Worm (Caenorhabditis elegans) whole organism, L1 larva: Measurements from ENCODE around the gene ttbk-3.

Experiments used
- C16A3.4 ChIP-seq: fragments of 150-350 bp; optimal IDR thresholded peaks from 2 replicates; lab custom pipeline; 2014; ENCODE audit warnings: missing biosample characterization, missing genetic modification characterization
- Y116A8C.19 ChIP-seq: sonication (generic microtip); optimal IDR thresholded peaks from 2 replicates; lab custom pipeline; 2016; ENCODE audit warnings: missing compliant biosample characterization, missing genetic modification characterization, borderline replicate concordance
- aha-1 ChIP-seq: fragments of 150-350 bp; optimal IDR thresholded peaks from 2 replicates; lab custom pipeline; 2014; ENCODE audit warnings: missing biosample characterization, missing genetic modification characterization
- ama-1 ChIP-seq: fragments of 150-350 bp; optimal IDR thresholded peaks from 2 replicates; lab custom pipeline; 2014
- ceh-63 ChIP-seq: fragments of 200-800 bp; sonication (Bioruptor generic); optimal IDR thresholded peaks from 2 replicates; lab custom pipeline; 2018; ENCODE audit warnings: mild to moderate bottlenecking, missing genetic modification characterization, missing compliant biosample characterization
- ces-1 ChIP-seq: fragments of 150-350 bp; optimal IDR thresholded peaks from 2 replicates; lab custom pipeline; 2014; ENCODE audit warnings: missing biosample characterization, missing genetic modification reagents, missing genetic modification characterization
- dsc-1 ChIP-seq: sonication (generic microtip); optimal IDR thresholded peaks from 2 replicates; lab custom pipeline; 2016; ENCODE audit warnings: mild to moderate bottlenecking, missing genetic modification characterization, missing compliant biosample characterization
- efl-1 ChIP-seq, 4 experiments: fragments of 150-350 bp; optimal IDR thresholded peaks in 3 of 4; peaks in 1 of 4; 1 replicate in 1 of 4; 2 replicates in 3 of 4; lab custom pipeline; 2014; ENCODE audit warnings: missing biosample characterization in 2 of 4, missing genetic modification characterization in 2 of 4, missing genetic modification reagents in 2 of 4
- efl-3 ChIP-seq: fragments of 200-800 bp; sonication (Bioruptor generic); optimal IDR thresholded peaks from 2 replicates; lab custom pipeline; 2018; ENCODE audit warnings: mild to moderate bottlenecking, missing genetic modification characterization, missing compliant biosample characterization
- elt-2 ChIP-seq: sonication (generic microtip); optimal IDR thresholded peaks from 2 replicates; lab custom pipeline; 2016; ENCODE audit warnings: missing genetic modification characterization, mild to moderate bottlenecking, inconsistent platforms, missing compliant biosample characterization, missing genetic modification reagents
- ets-5 ChIP-seq: fragments of 200-800 bp; sonication (Bioruptor generic); IDR thresholded peaks from 2 replicates; pipeline ENCODE4 v1.3.6; 2022; ENCODE audit warnings: missing genetic modification characterization, missing compliant biosample characterization
- fkh-10 ChIP-seq: sonication (generic microtip); optimal IDR thresholded peaks from 2 replicates; lab custom pipeline; 2017; ENCODE audit warnings: missing biosample characterization, missing genetic modification reagents, missing genetic modification characterization
- fkh-8 ChIP-seq: sonication (generic microtip); optimal IDR thresholded peaks from 2 replicates; lab custom pipeline; 2016; ENCODE audit warnings: mild to moderate bottlenecking, missing genetic modification characterization, missing compliant biosample characterization
- grh-1 ChIP-seq: fragments of 200-800 bp; sonication (Bioruptor generic); IDR thresholded peaks from 2 replicates; pipeline ENCODE4 v1.3.6; 2022; ENCODE audit warnings: missing genetic modification reagents, missing genetic modification characterization, missing compliant biosample characterization
- hlh-17 ChIP-seq: fragments of 200-800 bp; sonication (Bioruptor generic); optimal IDR thresholded peaks from 2 replicates; lab custom pipeline; 2018; ENCODE audit warnings: missing genetic modification characterization, mild to moderate bottlenecking, missing compliant biosample characterization, moderate library complexity, borderline replicate concordance
- hpl-2 ChIP-seq: fragments of 150-350 bp; optimal IDR thresholded peaks from 2 replicates; lab custom pipeline; 2014; ENCODE audit warnings: missing biosample characterization, missing genetic modification reagents, missing genetic modification characterization
- irx-1 ChIP-seq: sonication (generic microtip); optimal IDR thresholded peaks from 2 replicates; lab custom pipeline; 2016; ENCODE audit warnings: missing genetic modification characterization, missing compliant biosample characterization
- jun-1 ChIP-seq: fragments of 150-350 bp; optimal IDR thresholded peaks from 2 replicates; lab custom pipeline; 2014; ENCODE audit warnings: missing biosample characterization, missing genetic modification reagents, missing genetic modification characterization
- lin-13 ChIP-seq: fragments of 150-350 bp; optimal IDR thresholded peaks from 2 replicates; lab custom pipeline; 2014; ENCODE audit warnings: missing biosample characterization, missing genetic modification reagents, missing genetic modification characterization
- lin-15B ChIP-seq: fragments of 150-350 bp; sonication (generic microtip); optimal IDR thresholded peaks from 3 replicates; lab custom pipeline; 2014; ENCODE audit warnings: missing biosample characterization, missing genetic modification characterization
- lin-39 ChIP-seq: fragments of 150-350 bp; optimal IDR thresholded peaks from 2 replicates; lab custom pipeline; 2014; ENCODE audit warnings: missing biosample characterization, missing genetic modification reagents, missing genetic modification characterization
- mab-9 ChIP-seq: fragments of 200-800 bp; sonication (Bioruptor generic); IDR thresholded peaks from 2 replicates; pipeline ENCODE4 v1.3.6; 2022; ENCODE audit warnings: missing genetic modification reagents, missing genetic modification characterization, missing compliant biosample characterization
- nhr-11 ChIP-seq: fragments of 150-350 bp; optimal IDR thresholded peaks from 2 replicates; lab custom pipeline; 2014; ENCODE audit warnings: missing biosample characterization, missing genetic modification characterization
- nhr-12 ChIP-seq: sonication (generic microtip); optimal IDR thresholded peaks from 2 replicates; lab custom pipeline; 2017; ENCODE audit warnings: missing biosample characterization, missing genetic modification characterization
- nhr-19 ChIP-seq: fragments of 200-800 bp; sonication (Bioruptor generic); conservative IDR thresholded peaks from 2 replicates; pipeline ENCODE4 v1.3.6; 2022; ENCODE audit warnings: missing genetic modification characterization, missing compliant biosample characterization
- nhr-47 ChIP-seq: sonication (generic microtip); optimal IDR thresholded peaks from 2 replicates; lab custom pipeline; 2016; ENCODE audit warnings: mild to moderate bottlenecking, missing genetic modification characterization, moderate library complexity, missing compliant biosample characterization
- nhr-84 ChIP-seq: sonication (generic microtip); optimal IDR thresholded peaks from 2 replicates; lab custom pipeline; 2017; ENCODE audit warnings: missing biosample characterization, missing genetic modification characterization
- nhr-90 ChIP-seq: sonication (generic microtip); optimal IDR thresholded peaks from 2 replicates; lab custom pipeline; 2016; ENCODE audit warnings: mild to moderate bottlenecking, missing genetic modification characterization, missing compliant biosample characterization; ENCODE audit not compliant: poor library complexity
- pag-3 ChIP-seq: sonication (generic microtip); optimal IDR thresholded peaks from 2 replicates; lab custom pipeline; 2017; ENCODE audit warnings: missing genetic modification characterization, mild to moderate bottlenecking, missing compliant biosample characterization, antibody characterized with exemption, borderline replicate concordance; ENCODE audit not compliant: insufficient read depth
- pax-3 ChIP-seq: fragments of 200-800 bp; sonication (Bioruptor generic); optimal IDR thresholded peaks from 2 replicates; lab custom pipeline; 2018; ENCODE audit warnings: mild to moderate bottlenecking, missing genetic modification characterization, moderate library complexity, missing compliant biosample characterization
- pqm-1 ChIP-seq: sonication (generic microtip); optimal IDR thresholded peaks from 3 replicates; lab custom pipeline; 2017; ENCODE audit warnings: missing biosample characterization, missing genetic modification characterization
- sox-4 ChIP-seq: sonication (generic microtip); optimal IDR thresholded peaks from 2 replicates; lab custom pipeline; 2016; ENCODE audit warnings: missing genetic modification characterization, missing compliant biosample characterization
- sptf-1 ChIP-seq: fragments of 150-350 bp; optimal IDR thresholded peaks from 2 replicates; lab custom pipeline; 2014; ENCODE audit warnings: missing biosample characterization, missing genetic modification characterization
- swsn-7 ChIP-seq: sonication (generic microtip); optimal IDR thresholded peaks from 2 replicates; lab custom pipeline; 2016; ENCODE audit warnings: missing genetic modification characterization, missing compliant biosample characterization
- unc-130 ChIP-seq: fragments of 150-350 bp; optimal IDR thresholded peaks from 2 replicates; lab custom pipeline; 2017; ENCODE audit warnings: missing biosample characterization, missing genetic modification characterization, inconsistent platforms
- unc-62 ChIP-seq: fragments of 150-350 bp; optimal IDR thresholded peaks from 2 replicates; lab custom pipeline; 2014; ENCODE audit warnings: missing biosample characterization, missing genetic modification reagents, missing genetic modification characterization
- unc-86 ChIP-seq: sonication (generic microtip); optimal IDR thresholded peaks from 2 replicates; lab custom pipeline; 2016; ENCODE audit warnings: missing genetic modification characterization, missing compliant biosample characterization
- vab-15 ChIP-seq: sonication (generic microtip); optimal IDR thresholded peaks from 2 replicates; lab custom pipeline; 2017; ENCODE audit warnings: missing genotype, mild to moderate bottlenecking, missing genetic modification characterization, missing compliant biosample characterization
- xbp-1 ChIP-seq: sonication (generic microtip); optimal IDR thresholded peaks from 2 replicates; lab custom pipeline; 2016; ENCODE audit warnings: missing genetic modification characterization, missing compliant biosample characterization
- zag-1 ChIP-seq: fragments of 150-350 bp; optimal IDR thresholded peaks from 2 replicates; lab custom pipeline; 2014; ENCODE audit warnings: missing biosample characterization, missing genetic modification characterization
- zip-4 ChIP-seq: fragments of 200-800 bp; sonication (Bioruptor generic); optimal IDR thresholded peaks from 2 replicates; lab custom pipeline; 2018; ENCODE audit warnings: mild to moderate bottlenecking, missing genetic modification characterization, moderate library complexity, missing compliant biosample characterization
- ztf-11 ChIP-seq, 2 experiments: sonication (generic microtip); optimal IDR thresholded peaks; 2 replicates each; lab custom pipeline; 2016 to 2017; ENCODE audit warnings: missing genetic modification characterization in 2 of 2, missing biosample characterization in 1 of 2, missing compliant biosample characterization in 1 of 2
- ztf-4 ChIP-seq: fragments of 150-350 bp; optimal IDR thresholded peaks from 2 replicates; lab custom pipeline; 2014; ENCODE audit warnings: missing biosample characterization, missing genetic modification characterization

The ttbk-3 gene

DNA sequence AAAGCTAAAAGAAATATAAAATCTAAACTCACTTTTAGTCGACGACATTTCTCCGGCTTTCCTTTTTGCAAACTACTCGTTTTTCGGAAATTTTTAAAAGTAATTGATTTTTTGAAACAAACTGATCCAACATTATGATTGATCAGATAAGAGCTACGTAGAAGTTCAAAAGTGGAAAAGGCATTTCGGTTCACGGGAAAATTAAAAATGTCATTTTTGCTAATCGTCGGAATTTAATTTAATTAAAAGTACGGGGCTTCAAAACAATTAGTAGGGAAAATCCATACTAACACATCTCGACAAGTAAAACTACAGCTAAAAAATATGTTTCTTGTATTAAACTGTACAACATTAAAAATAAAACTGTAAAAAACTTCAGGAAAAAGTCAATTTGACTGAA lies 40.1 kb downstream of the ttbk-3 start, which contains the start of gene K07F5.8:
K07F5.8 (minus strand) TSS at position 101 of the 400 bp plus-strand sequence.
- TF ChIP-seq zag-1 (tag; lab: Kevin White, UChicago): no peak
- no peak for TF ChIP-seq irx-1 (tag; lab: Kevin White, UChicago)
- TF ChIP-seq unc-62 (GFP tag; lab: Kevin White, UChicago): no peak
- TF ChIP-seq swsn-7 (tag; lab: Kevin White, UChicago): no peak
- TF ChIP-seq ama-1 (lab: Kevin White, UChicago): no peak
- TF ChIP-seq pqm-1: no peak
- TF ChIP-seq nhr-90 (tag; lab: Kevin White, UChicago): no peak
- TF ChIP-seq Y116A8C.19 (tag; lab: Kevin White, UChicago): no peak
- no peak for TF ChIP-seq lin-13 (GFP tag; lab: Kevin White, UChicago)
- TF ChIP-seq xbp-1: no peak
- no peak for TF ChIP-seq fkh-10
- TF ChIP-seq mab-9 (GFP tag; lab: Robert Waterston, UW): no peak
- TF ChIP-seq nhr-12 (tag; lab: Kevin White, UChicago): no peak
- no peak for TF ChIP-seq ceh-63 (GFP tag; lab: Kevin White, UChicago)
- no peak for TF ChIP-seq grh-1 (GFP tag; lab: Robert Waterston, UW)
- TF ChIP-seq efl-3 (GFP tag; lab: Kevin White, UChicago): no peak
- TF ChIP-seq unc-86 (tag; lab: Kevin White, UChicago): no peak
- TF ChIP-seq C16A3.4 (tag; lab: Kevin White, UChicago): no peak

DNA sequence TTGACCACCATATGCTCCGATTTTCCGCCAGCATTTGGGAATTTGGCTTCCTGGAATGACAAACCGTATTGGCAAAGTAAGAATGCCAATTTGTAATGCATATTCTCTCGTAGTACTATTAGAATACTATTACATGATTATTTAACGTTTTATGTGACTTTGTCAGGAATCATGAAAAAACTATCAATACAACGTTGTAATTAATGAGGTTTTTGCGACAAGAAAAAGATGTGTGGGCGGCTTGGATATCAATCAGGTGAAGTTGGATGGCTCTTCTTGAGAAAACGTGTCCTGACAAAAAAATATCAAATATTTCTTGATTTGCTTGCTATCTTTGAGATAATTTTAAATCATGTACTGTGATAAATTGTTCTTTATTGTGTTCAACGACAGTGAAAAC lies 41.7 kb downstream of the ttbk-3 start, which contains the start of gene K07F5.7:
K07F5.7 (minus strand) TSS at position 101 of the 400 bp plus-strand sequence.
- TF ChIP-seq fkh-10 (no peak), elt-2 (tag; lab: Kevin White, UChicago) (no peak)

DNA sequence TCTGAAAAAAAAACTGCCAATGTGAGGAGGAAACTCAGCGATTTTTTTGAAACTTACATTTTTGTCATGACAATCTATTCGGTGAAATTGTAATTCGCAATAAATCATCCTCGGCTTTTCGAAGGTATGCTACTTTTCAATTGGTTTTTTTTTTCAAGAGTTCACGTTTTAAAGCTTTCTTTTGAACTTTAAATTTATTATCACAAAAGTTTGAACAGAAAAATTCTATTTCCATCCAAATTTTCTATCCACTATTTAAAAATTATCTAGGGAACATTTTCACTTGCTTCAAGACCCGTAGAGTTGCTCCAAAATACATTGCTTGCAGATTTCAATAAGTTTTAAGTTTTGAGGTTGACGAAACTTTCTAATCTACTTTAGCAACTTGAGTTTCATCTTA lies 43.2 kb downstream of the ttbk-3 start, which contains the start of gene K07F5.6:
K07F5.6 (minus strand) TSS at position 101 of the 400 bp plus-strand sequence.
- TF ChIP-seq unc-86 (tag; lab: Kevin White, UChicago): no peak
- no peak for TF ChIP-seq nhr-84 (tag; lab: Kevin White, UChicago)
- TF ChIP-seq efl-1 (optimal IDR thresholded peaks at IDR 0.05; lab: Kevin White, UChicago): no peak
- peak in 1 of 2 experiments; percentile 64 for TF ChIP-seq efl-1 (GFP tag; optimal IDR thresholded peaks at IDR 0.05 in 1 of 2; lab: Kevin White, UChicago)

DNA sequence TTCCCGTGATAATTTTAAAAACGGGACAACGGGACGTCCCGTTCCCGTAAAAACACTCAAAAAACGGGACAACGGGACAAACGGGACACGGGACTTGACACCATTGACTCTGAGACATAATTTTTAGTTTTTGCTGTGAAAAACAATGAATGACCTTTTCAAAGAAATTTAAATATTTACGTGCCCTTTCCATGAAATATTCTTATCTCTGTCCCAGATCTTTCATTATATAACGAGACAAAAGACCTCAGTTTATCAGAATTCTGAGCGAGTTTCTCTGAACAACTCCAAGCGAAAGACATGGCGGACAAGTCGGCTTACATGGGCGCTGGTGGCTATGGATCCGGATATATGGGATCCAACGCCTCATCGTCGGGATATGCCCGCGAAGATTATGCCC lies 46.0 kb downstream of the ttbk-3 start, which contains the start of gene nspd-2:
nspd-2 (plus strand) TSS at position 301 of the 400 bp plus-strand sequence.
- TF ChIP-seq sox-4 (tag; lab: Kevin White, UChicago): no peak
- no peak for TF ChIP-seq ama-1 (lab: Kevin White, UChicago)
- no peak for TF ChIP-seq lin-15B
- no peak for TF ChIP-seq nhr-11 (tag; lab: Kevin White, UChicago)
- TF ChIP-seq efl-1 (optimal IDR thresholded peaks at IDR 0.05; lab: Kevin White, UChicago): no peak
- no peak for TF ChIP-seq efl-1 (GFP tag; optimal IDR thresholded peaks at IDR 0.05 in 1 of 2; lab: Kevin White, UChicago)
- no peak for TF ChIP-seq nhr-47 (tag; lab: Kevin White, UChicago)
- no peak for TF ChIP-seq hpl-2 (GFP tag; lab: Kevin White, UChicago)
- TF ChIP-seq ztf-4 (tag; lab: Kevin White, UChicago): no peak
- TF ChIP-seq jun-1 (tag; lab: Kevin White, UChicago): no peak
- TF ChIP-seq efl-3 (GFP tag; lab: Kevin White, UChicago): no peak
- no peak for TF ChIP-seq dsc-1 (tag; lab: Kevin White, UChicago)
- no peak for TF ChIP-seq pax-3
- no peak for TF ChIP-seq vab-15
- TF ChIP-seq nhr-12 (tag; lab: Kevin White, UChicago): no peak
- TF ChIP-seq fkh-8: no peak
- no peak for TF ChIP-seq ets-5

DNA sequence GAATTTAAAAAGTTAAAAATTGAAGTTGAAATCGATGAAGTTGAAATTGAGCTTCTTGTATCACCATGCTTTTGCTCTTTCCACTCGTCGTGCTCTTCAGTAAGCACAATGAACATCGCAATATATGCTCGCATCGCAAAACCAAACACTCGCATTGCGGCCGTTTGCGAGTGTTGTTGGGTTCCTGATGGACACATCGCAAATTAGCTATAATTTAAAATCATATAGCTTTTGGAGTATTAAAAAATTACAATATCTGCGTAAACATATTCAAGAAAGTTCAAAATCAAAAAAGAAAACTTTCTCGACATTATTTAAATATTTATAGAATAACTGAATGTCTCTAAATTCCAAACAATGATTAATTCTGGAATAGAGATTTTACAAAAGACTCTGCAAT lies 47.7 kb downstream of the ttbk-3 start, which contains the start of gene K07F5.17:
K07F5.17 (plus strand) TSS at position 301 of the 400 bp plus-strand sequence.
- TF ChIP-seq zip-4 (GFP tag; lab: Kevin White, UChicago): no peak
- TF ChIP-seq pag-3 (tag; lab: Kevin White, UChicago): no peak
- TF ChIP-seq ces-1 (GFP tag; lab: Kevin White, UChicago): no peak
- TF ChIP-seq lin-39 (tag; lab: Kevin White, UChicago): no peak
- no peak for TF ChIP-seq unc-62 (GFP tag; lab: Kevin White, UChicago)
- TF ChIP-seq ztf-11 (tag; optimal IDR thresholded peaks at IDR 0.05; lab: Kevin White, UChicago): no peak
- TF ChIP-seq pqm-1: no peak
- no peak for TF ChIP-seq ama-1 (lab: Kevin White, UChicago)
- TF ChIP-seq grh-1 (GFP tag; lab: Robert Waterston, UW): no peak
- TF ChIP-seq lin-15B: no peak
- TF ChIP-seq xbp-1: no peak
- TF ChIP-seq efl-3 (GFP tag; lab: Kevin White, UChicago): no peak
- TF ChIP-seq unc-130 (tag; lab: Kevin White, UChicago): no peak
- TF ChIP-seq aha-1 (tag; lab: Kevin White, UChicago): no peak
- no peak for TF ChIP-seq jun-1 (tag; lab: Kevin White, UChicago)
- TF ChIP-seq nhr-19: no peak
- TF ChIP-seq hlh-17: no peak
- no peak for TF ChIP-seq sptf-1 (tag; lab: Kevin White, UChicago)
